Fruit fly (Drosophila melanogaster): Measurements from ENCODE around the gene CG14823.

DNA sequence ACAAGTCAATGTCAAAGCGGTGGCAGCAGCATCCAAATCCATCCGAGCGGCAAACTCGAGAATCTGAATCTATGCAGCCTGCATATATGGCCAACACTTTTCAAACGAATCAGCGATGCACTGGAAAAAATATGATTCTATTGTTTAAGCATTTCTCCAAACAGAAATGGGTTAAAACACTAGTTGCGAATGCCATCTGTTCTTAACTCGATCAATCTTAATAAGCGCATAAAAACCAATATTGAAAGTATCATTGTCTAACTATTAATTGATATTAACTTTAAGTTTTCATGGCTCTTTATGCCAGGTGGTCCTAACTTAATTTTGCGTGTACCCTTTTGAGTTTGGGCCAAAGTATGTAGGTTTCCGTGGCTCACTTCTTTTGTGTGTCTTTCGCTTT, 39.6 kb downstream of the CG14823 start:
- TF ChIP-seq CG12768 (GFP tag; optimal IDR thresholded peaks at IDR 0.05) (no peak), CG11617 (GFP tag; optimal IDR thresholded peaks at IDR 0.05) (no peak), CG33017 (tag; optimal IDR thresholded peaks at IDR 0.05) (no peak), Mnt (GFP tag; optimal IDR thresholded peaks at IDR 0.05) (no peak), Clk (GFP tag; optimal IDR thresholded peaks at IDR 0.05) (no peak), CG14711 (tag; optimal IDR thresholded peaks at IDR 0.05) (no peak), bab1 (GFP tag; optimal IDR thresholded peaks at IDR 0.05) (no peak), CG7045 (GFP tag; optimal IDR thresholded peaks at IDR 0.05) (no peak), cnc (optimal IDR thresholded peaks at IDR 0.05) (no peak), CG1620 (GFP tag; optimal IDR thresholded peaks at IDR 0.05) (no peak)
